Fruit fly (Drosophila melanogaster) whole organism: ENCODE measurements around the gene CG11912.
A peak's percentile ranks its signal among the peaks of the same experiment; 100 is the strongest.

ENCODE experiments used
- CG8478 ChIP-seq: fragments of >200 bp; optimal IDR thresholded peaks from 2 replicates; lab custom pipeline; 2018; ENCODE audit warnings: inconsistent platforms
- Dll ChIP-seq: fragments of >200 bp; optimal IDR thresholded peaks from 2 replicates; lab custom pipeline; 2017
- EcR ChIP-seq, 2 experiments: fragments of >200 bp; optimal IDR thresholded peaks; 2 replicates each; lab custom pipeline; 2017; ENCODE audit warnings: missing biosample characterization in 2 of 2, missing genetic modification characterization in 2 of 2, missing genetic modification reagents in 2 of 2
- pan ChIP-seq: fragments of >200 bp; optimal IDR thresholded peaks from 2 replicates; lab custom pipeline; 2017
- psq ChIP-seq: fragments of >200 bp; optimal IDR thresholded peaks from 2 replicates; lab custom pipeline; 2017
- usp ChIP-seq: fragments of >200 bp; optimal IDR thresholded peaks from 2 replicates; lab custom pipeline; 2017; ENCODE audit warnings: missing biosample characterization, missing genetic modification characterization, mixed read lengths

CG11912 gene

DNA sequence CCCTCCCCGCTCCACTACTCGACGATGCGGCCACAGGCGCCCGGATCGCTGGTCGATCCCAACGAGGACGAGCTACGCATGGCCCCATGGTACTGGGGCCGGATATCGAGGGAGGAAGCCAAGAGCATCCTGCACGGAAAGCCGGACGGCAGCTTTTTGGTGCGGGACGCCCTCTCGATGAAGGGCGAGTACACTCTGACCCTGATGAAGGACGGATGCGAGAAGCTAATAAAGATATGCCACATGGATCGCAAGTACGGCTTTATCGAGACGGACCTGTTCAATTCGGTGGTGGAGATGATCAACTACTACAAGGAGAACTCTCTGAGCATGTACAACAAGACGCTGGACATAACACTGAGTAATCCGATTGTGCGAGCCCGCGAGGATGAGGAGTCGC is 20.0 kb downstream of the CG11912 start:
- TF ChIP-seq EcR (GFP tag; optimal IDR thresholded peaks at IDR 0.05; lab: Kevin White, UChicago) (no peak), Dll (lab: Kevin White, UChicago) (no peak), pan (no peak), CG8478 (lab: Kevin White, UChicago) (no peak), psq (lab: Kevin White, UChicago) (no peak), usp (no peak)

- no peak for TF ChIP-seq pan
- no peak for TF ChIP-seq psq (lab: Kevin White, UChicago)
- TF ChIP-seq CG8478 (lab: Kevin White, UChicago), result no peak
- TF ChIP-seq usp, result no peak
- TF ChIP-seq Dll (lab: Kevin White, UChicago), result no peak
- TF ChIP-seq EcR (GFP tag; optimal IDR thresholded peaks at IDR 0.05; lab: Kevin White, UChicago), result no peak
These were observed 20.8 kb downstream of the CG11912 start for dm6 chr2L:298285-298644.

- TF ChIP-seq EcR (GFP tag; optimal IDR thresholded peaks at IDR 0.05; lab: Kevin White, UChicago) (no peak), pan (no peak), psq (lab: Kevin White, UChicago) (no peak), Dll (lab: Kevin White, UChicago) (no peak), usp (no peak), CG8478 (lab: Kevin White, UChicago) (no peak)
These were observed 21.4 kb downstream of the CG11912 start, which contains the start of gene Pi3K21B for dm6 chr2L:297480-298284. Pi3K21B (plus strand) TSS chr2L:297880.

- TF ChIP-seq CG8478 (lab: Kevin White, UChicago) (no peak), EcR (GFP tag; optimal IDR thresholded peaks at IDR 0.05; lab: Kevin White, UChicago) (peak; percentile 73 to 94)
These were observed 24.4 kb downstream of the CG11912 start, which contains the start of the genes U2af38 and Stip1 for dm6 chr2L:294452-295362. U2af38 (minus strand) TSS chr2L:294681. Stip1 (plus strand) TSS chr2L:295122.

dm6 chr2L:292301-292700 is 26.8 kb downstream of the CG11912 start, which contains the start of gene CG11562:
CG11562 (plus strand) TSS chr2L:292419.
- TF ChIP-seq psq (lab: Kevin White, UChicago), result no peak
- TF ChIP-seq usp, result no peak
- TF ChIP-seq CG8478 (lab: Kevin White, UChicago), result no peak
- no peak for TF ChIP-seq EcR (GFP tag; optimal IDR thresholded peaks at IDR 0.05; lab: Kevin White, UChicago)
- TF ChIP-seq Dll (lab: Kevin White, UChicago), result no peak
- no peak for TF ChIP-seq pan

DNA sequence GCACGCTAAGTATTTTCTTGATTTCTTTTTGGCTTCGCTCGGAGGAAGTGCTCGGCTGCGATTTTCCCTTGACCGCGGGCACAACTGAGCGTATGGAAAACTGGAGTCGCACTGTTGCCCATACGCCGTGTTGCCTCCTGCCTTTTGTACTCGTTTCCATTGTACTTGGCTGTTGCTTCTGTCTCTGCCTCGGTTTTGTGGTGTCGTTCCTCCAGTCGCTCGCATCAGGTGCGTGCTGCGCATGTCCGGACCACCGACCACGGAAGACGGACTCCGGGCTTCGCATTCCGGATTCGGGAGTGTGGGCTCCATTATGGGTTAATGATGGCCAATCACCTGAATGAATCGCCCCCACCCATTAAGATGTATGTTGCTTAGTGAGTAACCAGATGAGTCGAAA is 27.4 kb downstream of the CG11912 start, which contains the start of gene CG3625:
TSS of gene CG3625 (minus strand) at position 139 of the 400 bp plus-strand sequence.
- TF ChIP-seq Dll (lab: Kevin White, UChicago) (no peak), psq (lab: Kevin White, UChicago) (no peak), EcR (GFP tag; optimal IDR thresholded peaks at IDR 0.05; lab: Kevin White, UChicago) (no peak)

DNA sequence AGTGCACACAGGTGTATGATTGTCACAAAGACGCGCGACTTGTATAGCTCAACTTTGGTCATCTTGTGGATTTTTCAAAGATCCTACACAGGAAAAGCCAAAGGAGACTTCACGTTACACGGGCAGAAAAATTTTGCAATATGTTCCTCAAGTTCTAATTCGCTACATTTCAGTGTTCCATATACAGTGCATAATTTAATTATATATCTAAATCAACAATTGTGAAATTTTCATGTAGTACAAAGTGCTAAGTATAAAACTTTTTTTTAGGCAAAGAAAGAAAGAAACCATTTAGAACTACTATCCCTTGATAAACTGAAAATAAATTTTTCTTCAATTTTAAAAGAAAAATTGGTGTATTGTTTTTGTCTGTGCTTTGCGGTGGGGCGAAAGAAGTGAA is 28.1 kb downstream of the CG11912 start:
- TF ChIP-seq pan (no peak), usp (no peak), psq (lab: Kevin White, UChicago) (no peak), EcR (GFP tag; optimal IDR thresholded peaks at IDR 0.05; lab: Kevin White, UChicago) (no peak), CG8478 (lab: Kevin White, UChicago) (no peak)

dm6 chr2L:290373-290772 is 28.7 kb downstream of the CG11912 start:
- TF ChIP-seq pan (no peak), CG8478 (lab: Kevin White, UChicago) (no peak), usp (no peak), EcR (GFP tag; optimal IDR thresholded peaks at IDR 0.05; lab: Kevin White, UChicago) (no peak), psq (lab: Kevin White, UChicago) (no peak), Dll (lab: Kevin White, UChicago) (no peak)

- TF ChIP-seq CG8478 (lab: Kevin White, UChicago) (no peak), usp (no peak), EcR (GFP tag; optimal IDR thresholded peaks at IDR 0.05; lab: Kevin White, UChicago) (no peak), Dll (lab: Kevin White, UChicago) (no peak), psq (lab: Kevin White, UChicago) (no peak), pan (no peak)
These were observed 30.0 kb downstream of the CG11912 start, which contains the start of gene Amnionless for dm6 chr2L:289044-289443. Amnionless (minus strand) TSS chr2L:289144.

- TF ChIP-seq psq (lab: Kevin White, UChicago) (no peak), EcR (GFP tag; optimal IDR thresholded peaks at IDR 0.05; lab: Kevin White, UChicago) (peak in 1 of 2 experiments; percentile 4)
These were observed 32.6 kb downstream of the CG11912 start for dm6 chr2L:286421-286820.

DNA sequence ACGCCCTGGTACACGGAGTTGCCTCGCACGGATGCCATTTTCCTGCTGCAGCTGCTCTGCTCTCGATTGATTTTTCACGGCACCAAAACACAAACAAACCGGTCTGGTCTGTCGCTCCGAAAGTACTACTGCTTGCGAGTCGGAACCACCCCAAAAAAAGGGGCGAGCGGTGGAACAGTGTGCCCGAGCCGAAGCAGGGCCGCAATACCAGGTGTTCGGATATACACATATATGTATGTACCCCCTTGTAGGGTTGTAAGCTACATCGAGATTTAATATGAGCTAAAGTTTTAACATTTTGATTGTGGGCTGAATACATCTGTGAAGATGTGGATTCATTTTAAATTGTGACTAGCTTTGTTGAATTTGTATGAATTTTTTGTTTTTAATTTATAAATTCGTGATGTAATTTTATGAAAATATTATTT is 33.4 kb downstream of the CG11912 start:
- TF ChIP-seq usp (no peak), Dll (lab: Kevin White, UChicago) (no peak), pan (no peak), EcR (GFP tag; optimal IDR thresholded peaks at IDR 0.05; lab: Kevin White, UChicago) (no peak)

DNA sequence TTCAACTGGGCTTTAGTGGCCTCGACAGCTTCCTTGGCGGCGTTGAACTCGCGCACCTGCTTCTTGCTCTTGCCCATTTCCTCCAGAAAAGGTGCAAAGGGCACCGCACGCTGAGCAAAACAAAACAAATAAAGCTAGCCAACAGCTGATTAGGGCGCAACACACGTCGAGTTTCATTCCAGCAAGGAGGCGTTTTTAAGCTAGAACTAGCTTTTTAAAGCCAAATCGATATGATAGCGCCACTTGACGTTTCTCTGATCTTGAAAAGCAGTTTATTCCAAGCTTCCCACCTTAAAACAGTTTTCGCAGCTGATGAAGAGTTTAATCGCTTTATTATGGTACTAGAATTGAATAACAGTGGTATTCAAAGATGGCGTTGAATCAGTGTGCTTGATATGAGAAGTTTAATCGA is 36.0 kb downstream of the CG11912 start, which contains the start of gene CG11601:
TSS of gene CG11601 (minus strand) at position 199 of the 412 bp plus-strand sequence.
- no peak for TF ChIP-seq Dll (lab: Kevin White, UChicago)
- peak in 1 of 2 experiments; percentile 28 for TF ChIP-seq EcR (GFP tag; optimal IDR thresholded peaks at IDR 0.05; lab: Kevin White, UChicago)
- TF ChIP-seq usp, result no peak
- TF ChIP-seq pan, result no peak
- no peak for TF ChIP-seq psq (lab: Kevin White, UChicago)
